Worm (Caenorhabditis elegans): ENCODE results near the gene C06G4.4.

C06G4.4 gene

DNA sequence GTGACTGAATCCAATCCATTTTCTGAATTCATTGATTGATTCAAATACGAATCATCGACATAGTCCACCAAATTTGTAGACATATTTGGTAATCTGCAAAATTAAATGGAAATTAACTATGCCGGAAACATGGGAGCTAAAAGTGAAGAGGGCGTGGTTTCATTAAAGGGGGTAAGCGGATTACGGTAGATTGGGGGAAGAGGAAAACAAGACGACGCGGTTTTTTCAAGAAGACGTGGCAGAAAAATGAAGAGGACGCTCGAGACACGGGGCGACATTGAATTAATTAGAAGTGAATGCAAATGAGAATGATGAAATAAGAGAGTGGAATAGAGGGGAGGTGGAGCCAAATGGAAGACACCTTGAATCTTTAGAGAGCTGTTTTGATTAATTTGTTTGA is 18.7 kb upstream of the C06G4.4 start, which contains the start of gene npr-17:
Gene npr-17 (minus strand): TSS at position 101 of the 400 bp plus-strand sequence.
- TF ChIP-seq dsc-1 (tag; optimal IDR thresholded peaks at IDR 0.05) = peak; percentile 43
- no peak for TF ChIP-seq nhr-71 (tag; optimal IDR thresholded peaks at IDR 0.05)
- TF ChIP-seq fkh-4 (tag; optimal IDR thresholded peaks at IDR 0.05; ENCODE audit: borderline replicate concordance) = no peak

DNA sequence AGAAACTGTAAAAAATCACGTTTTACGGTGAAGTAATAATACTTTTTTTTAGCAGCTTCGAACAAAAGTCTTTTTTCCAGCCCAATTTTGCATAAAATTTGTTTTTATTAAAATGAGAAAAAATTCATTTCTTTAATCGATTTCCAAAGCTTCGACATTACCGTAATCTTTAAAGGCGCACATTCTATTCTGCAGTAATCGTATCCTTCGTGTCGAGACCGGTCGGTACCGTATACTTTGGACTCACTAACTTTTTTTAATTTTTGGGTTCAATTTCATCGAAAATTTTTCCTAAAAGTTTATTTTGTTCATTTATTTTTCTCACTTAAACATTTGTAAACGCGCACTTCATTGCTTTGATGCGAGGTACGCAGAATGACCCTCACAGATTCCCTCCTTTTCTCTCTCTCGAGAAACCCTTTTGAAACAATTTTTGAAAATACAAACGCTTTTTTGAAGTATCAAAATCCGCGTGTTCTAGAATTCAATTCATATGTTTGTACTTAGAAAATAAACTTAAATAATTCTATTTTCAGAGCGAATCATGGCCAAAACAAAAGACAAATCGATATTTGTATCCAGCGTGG is 9.1 kb upstream of the C06G4.4 start, which contains the start of gene hrpk-2:
Gene hrpk-2 (plus strand): TSS at position 537 of the 587 bp plus-strand sequence.
- TF ChIP-seq ces-1 (GFP tag; optimal IDR thresholded peaks at IDR 0.05) = no peak
- no peak for TF ChIP-seq nhr-90 (tag; optimal IDR thresholded peaks at IDR 0.05; ENCODE audit: poor library complexity)
- TF ChIP-seq snu-23 (GFP tag; optimal IDR thresholded peaks at IDR 0.05) = no peak
- no peak for TF ChIP-seq elt-2 (tag; optimal IDR thresholded peaks at IDR 0.05)
- no peak for TF ChIP-seq nhr-19 (GFP tag; conservative IDR thresholded peaks at IDR 0.05)
- no peak for TF ChIP-seq grh-1 (GFP tag; IDR thresholded peaks at IDR 0.05)
- TF ChIP-seq ztf-11 (tag; optimal IDR thresholded peaks at IDR 0.05) = no peak
- no peak for TF ChIP-seq lin-13 (GFP tag; optimal IDR thresholded peaks at IDR 0.05)
- TF ChIP-seq sup-37 (GFP tag; optimal IDR thresholded peaks at IDR 0.05) = no peak
- TF ChIP-seq egl-27 (tag; optimal IDR thresholded peaks at IDR 0.05) = no peak
- TF ChIP-seq ama-1 (optimal IDR thresholded peaks at IDR 0.05) = no peak
- no peak for TF ChIP-seq fkh-8 (tag; optimal IDR thresholded peaks at IDR 0.05)
- no peak for TF ChIP-seq lin-39 (tag; optimal IDR thresholded peaks at IDR 0.05)
- no peak for TF ChIP-seq swsn-7 (tag; optimal IDR thresholded peaks at IDR 0.05)
- no peak for TF ChIP-seq lir-3 (tag; optimal IDR thresholded peaks at IDR 0.05; ENCODE audit: poor library complexity)
- TF ChIP-seq mef-2 (tag; optimal IDR thresholded peaks at IDR 0.05) = no peak
- no peak for TF ChIP-seq hpl-2 (GFP tag; optimal IDR thresholded peaks at IDR 0.05)
- no peak for TF ChIP-seq lin-14 (GFP tag; optimal IDR thresholded peaks at IDR 0.05)
- no peak for TF ChIP-seq Y116A8C.19 (tag; optimal IDR thresholded peaks at IDR 0.05; ENCODE audit: borderline replicate concordance)
- TF ChIP-seq efl-1 (optimal IDR thresholded peaks at IDR 0.05) = no peak
- no peak for TF ChIP-seq efl-1 (GFP tag; optimal IDR thresholded peaks at IDR 0.05 in 1 of 2)

DNA sequence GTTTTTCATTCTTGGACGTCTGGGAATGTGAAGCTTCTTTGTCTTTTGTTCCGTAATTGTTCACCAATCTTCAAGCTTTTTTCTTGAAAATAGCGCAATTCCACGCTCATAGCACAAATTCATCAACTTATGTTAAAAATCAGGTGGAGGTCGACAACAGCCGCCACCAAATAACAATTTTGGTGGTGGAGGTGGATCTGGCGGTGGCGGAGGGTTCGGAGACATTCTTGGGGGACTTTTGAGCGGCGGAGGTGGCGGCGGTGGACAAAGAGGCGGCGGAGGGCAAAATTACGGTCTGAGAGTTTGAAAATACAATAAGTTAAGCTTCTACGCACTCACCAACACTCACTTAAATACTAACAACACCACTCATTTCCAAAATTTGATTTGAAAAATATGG is 4.3 kb upstream of the C06G4.4 start:
- TF ChIP-seq isw-1 (GFP tag; IDR thresholded peaks at IDR 0.05) (no peak), rnt-1 (tag; optimal IDR thresholded peaks at IDR 0.05) (no peak), egl-13 (tag; optimal IDR thresholded peaks at IDR 0.05) (no peak), nhr-11 (tag; optimal IDR thresholded peaks at IDR 0.05) (no peak), hpl-2 (GFP tag; optimal IDR thresholded peaks at IDR 0.05) (no peak), lin-13 (GFP tag; optimal IDR thresholded peaks at IDR 0.05) (no peak), nhr-20 (tag; optimal IDR thresholded peaks at IDR 0.05) (no peak), nhr-71 (tag; optimal IDR thresholded peaks at IDR 0.05) (no peak), hlh-17 (GFP tag; optimal IDR thresholded peaks at IDR 0.05; ENCODE audit: borderline replicate concordance) (no peak), skn-1 (tag; optimal IDR thresholded peaks at IDR 0.05) (no peak), ceh-8 (GFP tag; optimal IDR thresholded peaks at IDR 0.05) (no peak)

DNA sequence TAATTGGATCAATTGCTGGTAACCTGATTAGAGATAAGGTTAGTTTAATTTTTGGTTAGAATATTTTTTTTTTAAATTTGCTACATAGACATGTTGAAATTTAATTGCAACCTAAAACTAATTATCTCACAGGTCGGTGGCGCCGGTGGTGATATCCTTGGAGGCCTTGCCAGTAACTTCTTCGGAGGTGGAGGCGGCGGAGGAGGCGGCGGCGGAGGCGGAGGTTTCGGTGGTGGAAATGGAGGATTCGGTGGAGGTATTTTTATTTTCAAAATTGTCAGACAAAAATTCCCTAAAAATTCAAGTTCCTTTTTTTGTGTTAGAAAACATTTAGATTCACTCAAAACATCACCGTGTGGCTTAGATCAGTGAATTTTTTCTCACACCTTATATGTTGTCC is 3.6 kb upstream of the C06G4.4 start:
- TF ChIP-seq jun-1 (tag; optimal IDR thresholded peaks at IDR 0.05) (no peak), mep-1 (tag; optimal IDR thresholded peaks at IDR 0.05) (no peak), blmp-1 (tag; optimal IDR thresholded peaks at IDR 0.05) (no peak), fos-1 (tag; optimal IDR thresholded peaks at IDR 0.05) (no peak), unc-86 (tag; optimal IDR thresholded peaks at IDR 0.05) (no peak), ceh-63 (GFP tag; optimal IDR thresholded peaks at IDR 0.05) (no peak), snu-23 (GFP tag; optimal IDR thresholded peaks at IDR 0.05) (no peak), xbp-1 (tag; optimal IDR thresholded peaks at IDR 0.05) (no peak), efl-3 (GFP tag; optimal IDR thresholded peaks at IDR 0.05) (no peak), mdl-1 (tag; optimal IDR thresholded peaks at IDR 0.05) (no peak), nhr-237 (tag; optimal IDR thresholded peaks at IDR 0.05) (no peak), nhr-11 (tag; optimal IDR thresholded peaks at IDR 0.05) (no peak), nhr-85 (tag) (no peak), elt-2 (tag; optimal IDR thresholded peaks at IDR 0.05) (no peak), nhr-47 (tag; optimal IDR thresholded peaks at IDR 0.05) (no peak), egl-27 (tag; optimal IDR thresholded peaks at IDR 0.05) (no peak), swsn-7 (tag; optimal IDR thresholded peaks at IDR 0.05) (no peak), rnt-1 (tag; optimal IDR thresholded peaks at IDR 0.05) (no peak), alr-1 (tag; optimal IDR thresholded peaks at IDR 0.05; ENCODE audit: borderline replicate concordance) (no peak)

Measured in whole organism, L1 larva.